Fruit fly (Drosophila melanogaster) whole organism, embryonic: ENCODE measurements around the gene CG31800.

Experiments used
- Atf6 ChIP-seq: fragments of 200-800 bp; sonication (Bioruptor generic); IDR thresholded peaks from 2 replicates; pipeline ENCODE4 v1.3.6; 2022; ENCODE audit warnings: missing biosample characterization, missing genetic modification characterization
- B-H2 ChIP-seq: fragments of 200-800 bp; sonication (Bioruptor generic); optimal IDR thresholded peaks from 2 replicates; lab custom pipeline; 2018; ENCODE audit warnings: missing biosample characterization, mild to moderate bottlenecking, missing genetic modification characterization
- CG10366 ChIP-seq: fragments of 200-800 bp; sonication (Bioruptor generic); IDR thresholded peaks from 2 replicates; pipeline ENCODE4 v1.3.6; 2022; ENCODE audit warnings: missing biosample characterization, missing genetic modification characterization
- CG10979 ChIP-seq: fragments of 200-800 bp; sonication (Bioruptor generic); optimal IDR thresholded peaks from 2 replicates; lab custom pipeline; 2018; ENCODE audit warnings: missing biosample characterization, mild to moderate bottlenecking, missing genetic modification characterization, moderate library complexity
- CG15073 ChIP-seq: fragments of 200-800 bp; sonication (Bioruptor generic); optimal IDR thresholded peaks from 2 replicates; lab custom pipeline; 2016; ENCODE audit warnings: missing biosample characterization, missing genetic modification characterization
- CG17328 ChIP-seq: fragments of 200-800 bp; sonication (Bioruptor generic); IDR thresholded peaks from 2 replicates; pipeline ENCODE4 v1.3.6; 2022; ENCODE audit warnings: missing biosample characterization, missing genetic modification characterization
- CG17829 ChIP-seq: fragments of 200-800 bp; optimal IDR thresholded peaks from 2 replicates; lab custom pipeline; 2019; ENCODE audit warnings: missing biosample characterization, mild to moderate bottlenecking, missing genetic modification characterization, moderate library complexity
- CG18011 ChIP-seq: fragments of 200-800 bp; sonication (Bioruptor generic); optimal IDR thresholded peaks from 2 replicates; lab custom pipeline; 2017; ENCODE audit warnings: missing biosample characterization, missing genetic modification characterization, mild to moderate bottlenecking, moderate library complexity, missing genotype
- CG1832 ChIP-seq: fragments of 200-800 bp; sonication (Bioruptor generic); optimal IDR thresholded peaks from 2 replicates; lab custom pipeline; 2017; ENCODE audit warnings: missing biosample characterization, mild to moderate bottlenecking, missing genetic modification characterization, inconsistent platforms
- CG18476 ChIP-seq: fragments of 200-800 bp; sonication (Bioruptor generic); optimal IDR thresholded peaks from 2 replicates; lab custom pipeline; 2016; ENCODE audit warnings: missing biosample characterization, mild to moderate bottlenecking, missing genetic modification characterization
- CG18599 ChIP-seq: fragments of 200-800 bp; sonication (Bioruptor generic); optimal IDR thresholded peaks from 3 replicates; lab custom pipeline; 2017; ENCODE audit warnings: missing biosample characterization, missing genetic modification characterization, mild to moderate bottlenecking, moderate library complexity, missing genetic modification reagents
- CG30431 ChIP-seq: fragments of 200-800 bp; sonication (Bioruptor generic); optimal IDR thresholded peaks from 2 replicates; lab custom pipeline; 2017; ENCODE audit warnings: missing biosample characterization, missing genetic modification characterization
- CG4617 ChIP-seq: fragments of 200-800 bp; sonication (Bioruptor generic); optimal IDR thresholded peaks from 3 replicates; lab custom pipeline; 2016; ENCODE audit warnings: missing biosample characterization, missing genetic modification characterization, borderline replicate concordance
- CG5180 ChIP-seq: fragments of 200-800 bp; sonication (Bioruptor generic); optimal IDR thresholded peaks from 3 replicates; lab custom pipeline; 2017; ENCODE audit warnings: missing biosample characterization, missing genetic modification characterization, mild to moderate bottlenecking, moderate library complexity, missing genetic modification reagents
- CG7357 ChIP-seq: fragments of 200-800 bp; sonication (Bioruptor generic); IDR thresholded peaks from 3 replicates; pipeline ENCODE4 v1.3.6; 2022; ENCODE audit warnings: missing biosample characterization, missing genetic modification characterization
- CG7839 ChIP-seq: fragments of 200-800 bp; sonication (Bioruptor generic); optimal IDR thresholded peaks from 3 replicates; lab custom pipeline; 2018; ENCODE audit warnings: missing biosample characterization, mild to moderate bottlenecking, missing genetic modification characterization, moderate library complexity
- CTCF ChIP-seq: fragments of 200-800 bp; sonication (Bioruptor generic); optimal IDR thresholded peaks from 2 replicates; lab custom pipeline; 2017; ENCODE audit warnings: missing biosample characterization, mild to moderate bottlenecking, missing genetic modification characterization, moderate library complexity
- Camta ChIP-seq: fragments of 200-800 bp; sonication (Bioruptor generic); optimal IDR thresholded peaks from 2 replicates; lab custom pipeline; 2016; ENCODE audit warnings: missing biosample characterization, missing genetic modification characterization
- Dfd ChIP-seq, 2 experiments: fragments of >200 bp; optimal IDR thresholded peaks; 2 replicates each; lab custom pipeline; 2017; ENCODE audit warnings: missing biosample characterization in 2 of 2, missing genetic modification characterization in 2 of 2
- Dip2 ChIP-seq: fragments of 200-800 bp; sonication (Bioruptor generic); IDR thresholded peaks from 2 replicates; pipeline ENCODE4 v1.3.6; 2022; ENCODE audit warnings: missing biosample characterization, missing genetic modification characterization
- Dp ChIP-seq: fragments of 200-800 bp; sonication (Bioruptor generic); optimal IDR thresholded peaks from 2 replicates; lab custom pipeline; 2018; ENCODE audit warnings: missing biosample characterization, mild to moderate bottlenecking, missing genetic modification characterization, moderate library complexity
- Ets65A ChIP-seq: fragments of 200-800 bp; sonication (Bioruptor generic); peaks from one replicate; lab custom pipeline; 2016; ENCODE audit warnings: missing biosample characterization, missing genetic modification characterization
- Fer2 ChIP-seq: fragments of 200-800 bp; sonication (Bioruptor generic); optimal IDR thresholded peaks from 2 replicates; lab custom pipeline; 2018; ENCODE audit warnings: missing biosample characterization, mild to moderate bottlenecking, missing genetic modification characterization, moderate library complexity
- HHEX ChIP-seq: fragments of 200-800 bp; sonication (Bioruptor generic); optimal IDR thresholded peaks from 3 replicates; lab custom pipeline; 2017; ENCODE audit warnings: missing biosample characterization, mild to moderate bottlenecking, missing genetic modification characterization, missing genetic modification reagents
- Meics ChIP-seq: fragments of 200-800 bp; sonication (Bioruptor generic); optimal IDR thresholded peaks from 2 replicates; lab custom pipeline; 2017; ENCODE audit warnings: missing biosample characterization, mild to moderate bottlenecking, missing genetic modification characterization
- NK7.1 ChIP-seq: fragments of 200-800 bp; sonication (Bioruptor generic); optimal IDR thresholded peaks from 3 replicates; lab custom pipeline; 2016; ENCODE audit warnings: missing biosample characterization, missing genetic modification characterization
- Stat92E ChIP-seq, 3 experiments: fragments of >200 bp in 2 of 3; fragments of 200-800 bp in 1 of 3; sonication (Bioruptor generic) in 1 of 3; optimal IDR thresholded peaks; 2 replicates each; lab custom pipeline; 2017 to 2019; ENCODE audit warnings: missing biosample characterization in 3 of 3, missing genetic modification characterization in 3 of 3, mild to moderate bottlenecking in 1 of 3, moderate library complexity in 1 of 3
- abd-A ChIP-seq: fragments of 200-800 bp; sonication (Bioruptor generic); optimal IDR thresholded peaks from 3 replicates; lab custom pipeline; 2019; ENCODE audit warnings: missing biosample characterization, mild to moderate bottlenecking, missing genetic modification characterization, moderate library complexity
- al ChIP-seq: fragments of 200-800 bp; sonication (Bioruptor generic); IDR thresholded peaks from 2 replicates; pipeline ENCODE4 v1.3.6; 2022; ENCODE audit warnings: missing biosample characterization, missing genetic modification characterization
- ash1 ChIP-seq: fragments of 200-800 bp; sonication (Bioruptor generic); optimal IDR thresholded peaks from 2 replicates; lab custom pipeline; 2018; ENCODE audit warnings: missing biosample characterization, mild to moderate bottlenecking, missing genetic modification characterization
- bcd ChIP-seq: fragments of 200-800 bp; sonication (Bioruptor generic); optimal IDR thresholded peaks from 2 replicates; lab custom pipeline; 2017; ENCODE audit warnings: missing biosample characterization, mild to moderate bottlenecking, missing genetic modification characterization
- cg ChIP-seq: fragments of 200-800 bp; sonication (Bioruptor generic); optimal IDR thresholded peaks from 3 replicates; lab custom pipeline; 2019; ENCODE audit warnings: missing biosample characterization, mild to moderate bottlenecking, missing genetic modification characterization, moderate library complexity
- da ChIP-seq: fragments of 200-800 bp; sonication (Bioruptor generic); optimal IDR thresholded peaks from 2 replicates; lab custom pipeline; 2016; ENCODE audit warnings: missing biosample characterization, missing genetic modification characterization
- dati ChIP-seq: fragments of 200-800 bp; sonication (Bioruptor generic); IDR thresholded peaks from 2 replicates; pipeline ENCODE4 v1.3.6; 2022; ENCODE audit warnings: missing biosample characterization, missing genetic modification characterization
- dysf ChIP-seq: fragments of 200-800 bp; sonication (Bioruptor generic); IDR thresholded peaks from 3 replicates; pipeline ENCODE4 v1.3.6; 2022; ENCODE audit warnings: missing biosample characterization, missing genetic modification characterization
- eyg ChIP-seq: fragments of 200-800 bp; sonication (Bioruptor generic); optimal IDR thresholded peaks from 3 replicates; lab custom pipeline; 2016; ENCODE audit warnings: missing biosample characterization, missing genetic modification characterization
- fru ChIP-seq: fragments of >200 bp; optimal IDR thresholded peaks from 2 replicates; lab custom pipeline; 2017
- grau ChIP-seq: fragments of 200-800 bp; optimal IDR thresholded peaks from 3 replicates; lab custom pipeline; 2019; ENCODE audit warnings: missing biosample characterization, mild to moderate bottlenecking, missing genetic modification characterization, moderate library complexity
- inv ChIP-seq: fragments of 200-800 bp; sonication (Bioruptor generic); IDR thresholded peaks from 2 replicates; pipeline ENCODE4 v1.3.6; 2022; ENCODE audit warnings: missing biosample characterization, missing genetic modification characterization; ENCODE audit not compliant: partially characterized antibody
- knrl ChIP-seq: fragments of 200-800 bp; sonication (Bioruptor generic); IDR thresholded peaks from 3 replicates; pipeline ENCODE4 v1.3.6; 2022; ENCODE audit warnings: missing biosample characterization, missing genetic modification characterization; ENCODE audit not compliant: partially characterized antibody
- lmd ChIP-seq: fragments of 200-800 bp; sonication (Bioruptor generic); IDR thresholded peaks from 2 replicates; pipeline ENCODE4 v1.3.6; 2022; ENCODE audit warnings: missing biosample characterization, missing genetic modification characterization
- maf-S ChIP-seq: fragments of 200-800 bp; sonication (Bioruptor generic); optimal IDR thresholded peaks from 2 replicates; lab custom pipeline; 2016; ENCODE audit warnings: missing biosample characterization, missing genetic modification characterization
- nau ChIP-seq: fragments of 200-800 bp; sonication (Bioruptor generic); optimal IDR thresholded peaks from 3 replicates; lab custom pipeline; 2017; ENCODE audit warnings: missing biosample characterization, mild to moderate bottlenecking, missing genetic modification characterization, missing genetic modification reagents
- oc ChIP-seq: fragments of 200-800 bp; sonication (Bioruptor generic); optimal IDR thresholded peaks from 2 replicates; lab custom pipeline; 2018; ENCODE audit warnings: missing biosample characterization, mild to moderate bottlenecking, missing genetic modification characterization, moderate library complexity
- pnt ChIP-seq: fragments of 200-800 bp; sonication (Bioruptor generic); optimal IDR thresholded peaks from 3 replicates; lab custom pipeline; 2016; ENCODE audit warnings: missing biosample characterization, missing genetic modification characterization
- psq ChIP-seq: fragments of 200-800 bp; sonication (Bioruptor generic); optimal IDR thresholded peaks from 2 replicates; lab custom pipeline; 2017; ENCODE audit warnings: missing biosample characterization, missing genetic modification characterization
- rib ChIP-seq: fragments of 200-800 bp; sonication (Bioruptor generic); IDR thresholded peaks from 2 replicates; pipeline ENCODE4 v1.3.6; 2022; ENCODE audit warnings: missing biosample characterization, missing genetic modification characterization
- stc ChIP-seq: fragments of 200-800 bp; sonication (Bioruptor generic); IDR thresholded peaks from 2 replicates; pipeline ENCODE4 v1.3.6; 2022; ENCODE audit warnings: missing biosample characterization, missing genetic modification characterization
- trh ChIP-seq: fragments of 200-800 bp; sonication (Bioruptor generic); optimal IDR thresholded peaks from 2 replicates; lab custom pipeline; 2016; ENCODE audit warnings: missing biosample characterization, missing genetic modification characterization
- zfh2 ChIP-seq: fragments of 200-800 bp; sonication (Bioruptor generic); optimal IDR thresholded peaks from 2 replicates; lab custom pipeline; 2016; ENCODE audit warnings: missing biosample characterization, missing genetic modification characterization

The CG31800 gene

DNA sequence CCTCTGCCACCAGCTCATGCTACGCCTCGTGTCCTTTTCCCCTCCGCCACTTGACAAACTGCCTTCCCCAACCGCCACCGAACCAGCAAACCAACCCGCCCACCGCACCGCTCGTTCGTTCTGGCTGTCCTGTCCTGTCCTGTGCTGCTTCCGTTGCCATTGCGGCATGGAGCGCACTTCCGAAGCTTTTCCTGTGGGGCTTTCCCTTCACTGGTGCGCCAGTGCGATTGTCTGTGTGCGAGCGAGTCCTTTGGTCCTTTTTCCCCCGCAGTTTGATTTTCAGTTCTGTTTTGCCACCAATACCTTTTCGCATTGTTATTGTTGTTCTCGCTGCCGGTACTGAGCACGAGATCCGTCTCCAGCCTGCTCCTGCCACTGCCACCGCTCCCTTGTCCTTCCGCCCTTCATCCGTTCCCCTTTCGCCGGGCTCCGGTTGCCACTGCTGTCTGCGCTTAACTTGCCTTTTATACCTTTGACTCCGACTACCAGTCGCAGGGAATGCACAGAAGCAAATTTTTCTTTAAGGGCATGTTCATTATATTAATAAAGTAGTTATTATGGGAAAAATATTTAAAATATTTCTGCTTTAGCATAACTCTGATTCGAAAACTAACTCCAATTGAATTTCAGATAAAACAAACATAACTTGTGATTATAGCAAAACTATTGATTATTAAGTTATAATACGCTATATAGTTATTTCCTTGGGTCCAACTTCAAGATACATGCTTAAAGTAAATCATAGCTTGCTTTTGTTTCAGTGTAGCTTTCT lies 10.2 kb downstream of the CG31800 start (continued):
- TF ChIP-seq CG15073 (GFP tag; lab: Kevin White, UChicago) (no peak), fru (lab: Kevin White, UChicago) (no peak), Atf6 (GFP tag; lab: Robert Waterston, UW) (peak; percentile 70), Fer2 (tag; lab: Kevin White, UChicago) (peak; percentile 57), knrl (no peak; the same call in 2 of the 3 replicates), CG5180 (GFP tag; lab: Kevin White, UChicago) (peak; percentile 58), cg (GFP tag; lab: Kevin White, UChicago) (no peak), rib (no peak), CG17829 (tag; lab: Kevin White, UChicago) (peak; percentile 56), CG4617 (GFP tag; lab: Kevin White, UChicago) (no peak), CG1832 (GFP tag; lab: Kevin White, UChicago) (no peak), CG7357 (GFP tag; lab: Robert Waterston, UW) (no peak), pnt (GFP tag; lab: Kevin White, UChicago) (no peak), lmd (GFP tag; lab: Robert Waterston, UW) (peak; percentile 55), B-H2 (GFP tag; lab: Kevin White, UChicago) (peak; percentile 67), Dip2 (no peak), dysf (peak; percentile 72; the same call in 2 of the 3 replicates), Meics (peak; percentile 86), CG10366 (GFP tag; lab: Robert Waterston, UW) (peak; percentile 27; the same call in 1 of the 2 replicates), al (GFP tag; lab: Robert Waterston, UW) (peak; percentile 23; the same call in 1 of the 2 replicates), stc (GFP tag; lab: Robert Waterston, UW) (peak; percentile 41; the same call in 1 of the 2 replicates), Dfd (GFP tag; optimal IDR thresholded peaks at IDR 0.05; lab: Kevin White, UChicago) (no peak), nau (GFP tag; lab: Kevin White, UChicago) (peak; percentile 54), CG18476 (GFP tag; lab: Kevin White, UChicago) (peak; percentile 35), abd-A (tag; lab: Kevin White, UChicago) (peak; percentile 90), inv (GFP tag; lab: Robert Waterston, UW) (no peak), HHEX (GFP tag; lab: Kevin White, UChicago) (peak; percentile 78), Dp (GFP tag; lab: Kevin White, UChicago) (no peak), Stat92E (GFP tag; optimal IDR thresholded peaks at IDR 0.05; lab: Kevin White, UChicago) (no peak), trh (GFP tag; lab: Kevin White, UChicago) (no peak), da (GFP tag; lab: Kevin White, UChicago) (no peak), Camta (GFP tag; lab: Kevin White, UChicago) (peak; percentile 23), ash1 (GFP tag; lab: Kevin White, UChicago) (no peak), zfh2 (GFP tag; lab: Kevin White, UChicago) (no peak), grau (tag; lab: Kevin White, UChicago) (peak; percentile 84), psq (GFP tag; lab: Kevin White, UChicago) (peak; percentile 38), CG10979 (tag; lab: Kevin White, UChicago) (peak; percentile 69), CG17328 (no peak; the same call in 1 of the 2 replicates), maf-S (GFP tag; lab: Kevin White, UChicago) (no peak), CTCF (no peak), Ets65A (GFP tag; lab: Kevin White, UChicago) (peak; percentile 89), CG30431 (GFP tag; lab: Kevin White, UChicago) (no peak), NK7.1 (GFP tag; lab: Kevin White, UChicago) (no peak), bcd (GFP tag; lab: Kevin White, UChicago) (peak; percentile 66), CG7839 (tag; lab: Kevin White, UChicago) (peak; percentile 82), oc (tag; lab: Kevin White, UChicago) (peak; percentile 31), CG18011 (GFP tag; lab: Kevin White, UChicago) (peak; percentile 19), CG18599 (GFP tag; lab: Kevin White, UChicago) (peak; percentile 92), eyg (GFP tag; lab: Kevin White, UChicago) (no peak), dati (GFP tag; lab: Robert Waterston, UW) (no peak)
